Worm (Caenorhabditis elegans): ENCODE data around the gene C48B4.7.

Gene C48B4.7

DNA sequence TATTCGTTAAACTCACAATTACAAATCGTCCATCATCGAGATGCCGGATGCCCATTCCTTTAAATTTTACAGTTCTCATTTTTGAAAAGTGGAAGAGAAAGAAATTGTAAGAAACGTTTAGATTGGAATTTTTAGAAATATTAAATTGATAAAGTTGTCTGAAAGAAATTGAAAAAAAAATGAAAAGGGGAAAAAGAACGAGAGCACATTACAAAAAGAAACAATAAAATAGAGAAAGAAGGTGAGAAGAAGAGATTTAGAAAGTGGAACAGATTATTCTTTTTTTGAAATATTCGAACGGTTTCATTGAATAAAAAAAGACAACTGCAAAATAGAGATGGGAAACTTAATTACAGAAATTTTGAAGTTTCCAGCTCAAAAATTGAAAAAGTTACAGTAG, 1.9 kb upstream of the C48B4.7 start, which contains the start of gene C48B4.8:
Gene C48B4.8 (minus strand): TSS at position 101 of the 400 bp plus-strand sequence.
- TF ChIP-seq nhr-12 (tag; optimal IDR thresholded peaks at IDR 0.05) (no peak), ztf-4 (tag; optimal IDR thresholded peaks at IDR 0.05) (no peak), sma-3 (GFP tag; optimal IDR thresholded peaks at IDR 0.05) (no peak), nhr-21 (tag; optimal IDR thresholded peaks at IDR 0.05) (no peak), nhr-11 (tag; optimal IDR thresholded peaks at IDR 0.05) (no peak), nhr-10 (tag; optimal IDR thresholded peaks at IDR 0.05) (no peak), unc-55 (GFP tag; optimal IDR thresholded peaks at IDR 0.05) (no peak), C34F6.9 (tag; optimal IDR thresholded peaks at IDR 0.05) (no peak), dmd-4 (tag; optimal IDR thresholded peaks at IDR 0.05) (no peak), peb-1 (tag; optimal IDR thresholded peaks at IDR 0.05) (no peak)

- no peak for TF ChIP-seq lin-39 (tag; optimal IDR thresholded peaks at IDR 0.05)
- TF ChIP-seq nhr-11 (tag; optimal IDR thresholded peaks at IDR 0.05): no peak
- no peak for TF ChIP-seq elt-3 (tag; optimal IDR thresholded peaks at IDR 0.05)
- TF ChIP-seq unc-39 (tag; optimal IDR thresholded peaks at IDR 0.05): no peak
- no peak for TF ChIP-seq blmp-1 (tag; optimal IDR thresholded peaks at IDR 0.05; ENCODE audit: insufficient read depth)
- TF ChIP-seq snpc-4 (tag; optimal IDR thresholded peaks at IDR 0.05): no peak
- no peak for TF ChIP-seq nhr-129 (tag; optimal IDR thresholded peaks at IDR 0.05)
- TF ChIP-seq nhr-23 (tag; optimal IDR thresholded peaks at IDR 0.05): no peak
- no peak for TF ChIP-seq ceh-16 (tag; optimal IDR thresholded peaks at IDR 0.05)
- TF ChIP-seq sma-3 (GFP tag; optimal IDR thresholded peaks at IDR 0.05): no peak
- TF ChIP-seq lin-13 (GFP tag; optimal IDR thresholded peaks at IDR 0.05): no peak
- TF ChIP-seq nhr-12 (tag; optimal IDR thresholded peaks at IDR 0.05): no peak
- no peak for TF ChIP-seq F13H6.1 (tag; optimal IDR thresholded peaks at IDR 0.05)
Measured at ce11 chrIII:9558463-9558862, 768 bp downstream of the C48B4.7 start, which contains the start of gene C48B4.6. TSS of gene C48B4.6 (minus strand) at chrIII:9558563.

- no peak for TF ChIP-seq sma-3 (GFP tag; optimal IDR thresholded peaks at IDR 0.05)
- no peak for TF ChIP-seq ztf-11 (tag; optimal IDR thresholded peaks at IDR 0.05)
- no peak for TF ChIP-seq blmp-1 (tag; optimal IDR thresholded peaks at IDR 0.05; ENCODE audit: insufficient read depth)
Measured at ce11 chrIII:9556300-9556699, 2.9 kb downstream of the C48B4.7 start, which contains the start of gene ZK1098.11. TSS of gene ZK1098.11 (plus strand) at chrIII:9556600.

DNA sequence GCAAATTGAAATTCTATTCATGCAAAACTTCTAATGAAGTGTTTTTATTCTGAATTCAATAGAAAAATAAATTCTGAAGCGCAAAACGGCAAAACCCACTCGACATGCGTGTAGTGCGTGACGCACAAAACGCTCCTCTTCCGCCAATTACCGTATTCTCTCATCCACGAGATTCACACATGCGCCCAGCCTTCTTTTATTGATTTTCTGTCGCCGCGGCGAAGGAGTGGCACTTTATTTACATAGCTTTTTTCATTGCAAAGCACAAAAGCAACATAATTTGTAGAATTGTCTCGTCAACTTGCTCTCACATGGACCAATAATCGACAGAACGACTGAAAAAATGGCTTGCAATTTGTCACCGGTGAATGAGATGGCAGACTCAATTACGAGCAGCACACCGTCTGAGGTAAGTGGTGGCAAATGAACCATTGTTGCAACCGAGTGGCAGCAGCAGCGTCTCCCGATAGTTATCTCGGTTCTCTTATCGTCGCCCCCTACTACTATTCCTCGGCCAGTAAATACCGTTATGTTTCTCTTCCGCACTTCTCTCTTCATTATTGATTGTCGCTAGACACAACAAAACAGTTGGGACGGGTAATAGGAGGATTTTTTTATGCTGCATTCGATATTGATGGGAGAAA, 13.1 kb downstream of the C48B4.7 start, which contains the start of gene unc-16:
Gene unc-16 (plus strand): TSS at position 243 of the 644 bp plus-strand sequence.
- peak; percentile 83 for TF ChIP-seq snpc-4 (tag; optimal IDR thresholded peaks at IDR 0.05)
- peak; percentile 9 for TF ChIP-seq ZK546.5 (tag; optimal IDR thresholded peaks at IDR 0.05)
- peak; percentile 69 for TF ChIP-seq lin-13 (GFP tag; optimal IDR thresholded peaks at IDR 0.05)
- peak; percentile 89 for TF ChIP-seq crh-2 (tag; optimal IDR thresholded peaks at IDR 0.05)
- TF ChIP-seq nhr-129 (tag; optimal IDR thresholded peaks at IDR 0.05): peak; percentile 85
- peak; percentile 66 for TF ChIP-seq zag-1 (tag; optimal IDR thresholded peaks at IDR 0.05)
- peak; percentile 73 for TF ChIP-seq egl-27 (tag; optimal IDR thresholded peaks at IDR 0.05)
- no peak for TF ChIP-seq ceh-16 (tag; optimal IDR thresholded peaks at IDR 0.05)
- peak; percentile 75 for TF ChIP-seq gmeb-1 (tag; optimal IDR thresholded peaks at IDR 0.05)
- peak; percentile 2 for TF ChIP-seq Y55F3AM.14 (GFP tag; optimal IDR thresholded peaks at IDR 0.05)
- peak; percentile 62 for TF ChIP-seq ztf-4 (tag; optimal IDR thresholded peaks at IDR 0.05)
- peak; percentile 80 for TF ChIP-seq sma-3 (GFP tag; optimal IDR thresholded peaks at IDR 0.05)
- TF ChIP-seq C34F6.9 (tag; optimal IDR thresholded peaks at IDR 0.05): peak; percentile 98
- TF ChIP-seq fos-1 (tag; optimal IDR thresholded peaks at IDR 0.05): peak; percentile 21
- TF ChIP-seq lsy-2 (tag; optimal IDR thresholded peaks at IDR 0.05): peak; percentile 99 to 100
- no peak for TF ChIP-seq ztf-11 (tag; optimal IDR thresholded peaks at IDR 0.05)
- TF ChIP-seq nhr-77 (tag; optimal IDR thresholded peaks at IDR 0.05): no peak
- TF ChIP-seq mab-5 (tag; optimal IDR thresholded peaks at IDR 0.05): peak; percentile 80
- peak; percentile 90 for TF ChIP-seq lin-11 (tag; optimal IDR thresholded peaks at IDR 0.05)
- TF ChIP-seq peb-1 (tag; optimal IDR thresholded peaks at IDR 0.05): no peak
- no peak for TF ChIP-seq blmp-1 (tag; optimal IDR thresholded peaks at IDR 0.05; ENCODE audit: insufficient read depth)
- TF ChIP-seq F13H6.1 (tag; optimal IDR thresholded peaks at IDR 0.05): peak; percentile 91
- TF ChIP-seq mbf-1 (tag; optimal IDR thresholded peaks at IDR 0.05): no peak
- peak; percentile 76 for TF ChIP-seq nhr-21 (tag; optimal IDR thresholded peaks at IDR 0.05)
- peak; percentile 96 for TF ChIP-seq unc-55 (GFP tag; optimal IDR thresholded peaks at IDR 0.05)
- peak; percentile 84 for TF ChIP-seq nhr-25 (tag; optimal IDR thresholded peaks at IDR 0.05)
- no peak for TF ChIP-seq nhr-10 (tag; optimal IDR thresholded peaks at IDR 0.05)
- peak; percentile 64 to 91 for TF ChIP-seq mdl-1 (tag; optimal IDR thresholded peaks at IDR 0.05)
- peak; percentile 78 for TF ChIP-seq sma-9 (GFP tag; optimal IDR thresholded peaks at IDR 0.05)
- no peak for TF ChIP-seq sma-9 (tag; optimal IDR thresholded peaks at IDR 0.05)
- peak; percentile 84 for TF ChIP-seq ama-1 (optimal IDR thresholded peaks at IDR 0.05)
- no peak for TF ChIP-seq nhr-11 (tag; optimal IDR thresholded peaks at IDR 0.05)
- peak; percentile 82 for TF ChIP-seq sem-4 (tag; optimal IDR thresholded peaks at IDR 0.05)
- peak; percentile 54 for TF ChIP-seq nhr-6 (tag; optimal IDR thresholded peaks at IDR 0.05)
- peak; percentile 81 for TF ChIP-seq ceh-82 (tag; optimal IDR thresholded peaks at IDR 0.05)
